Worm (Caenorhabditis elegans): ENCODE results near the gene fil-2.

DNA sequence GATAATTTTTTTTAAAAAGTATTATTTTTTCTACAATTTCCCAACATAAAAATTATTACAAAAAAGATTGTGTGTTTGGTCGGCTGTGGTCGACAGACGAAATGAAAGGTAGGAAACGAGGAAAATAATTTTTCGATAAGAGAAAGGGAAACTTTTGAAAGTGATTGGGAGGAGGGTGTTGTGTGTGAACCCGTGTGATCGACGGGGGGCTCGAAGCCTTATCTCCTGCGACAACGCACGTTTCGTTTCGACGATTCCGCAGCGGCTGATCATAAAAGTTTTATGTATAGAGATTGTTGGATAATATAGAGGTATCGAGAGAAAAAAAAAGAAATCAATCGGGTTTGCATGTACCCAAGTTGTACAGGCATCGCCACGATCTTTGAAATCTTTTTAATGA is 35.6 kb upstream of the fil-2 start:
- TF ChIP-seq mls-2 (tag; optimal IDR thresholded peaks at IDR 0.05) (no peak), unc-39 (tag; optimal IDR thresholded peaks at IDR 0.05) (no peak), nhr-12 (tag; optimal IDR thresholded peaks at IDR 0.05) (no peak)
